Worm (Caenorhabditis elegans) whole organism, L1 larva: ENCODE data around the gene F42A6.1.

Experiments used
- F16B12.6 ChIP-seq: fragments of 150-350 bp; optimal IDR thresholded peaks from 2 replicates; lab custom pipeline; 2014; ENCODE audit warnings: missing biosample characterization, missing genetic modification characterization
- snpc-4 ChIP-seq: fragments of 150-350 bp; optimal IDR thresholded peaks from 2 replicates; lab custom pipeline; 2014; ENCODE audit warnings: missing biosample characterization, missing genetic modification characterization

DNA sequence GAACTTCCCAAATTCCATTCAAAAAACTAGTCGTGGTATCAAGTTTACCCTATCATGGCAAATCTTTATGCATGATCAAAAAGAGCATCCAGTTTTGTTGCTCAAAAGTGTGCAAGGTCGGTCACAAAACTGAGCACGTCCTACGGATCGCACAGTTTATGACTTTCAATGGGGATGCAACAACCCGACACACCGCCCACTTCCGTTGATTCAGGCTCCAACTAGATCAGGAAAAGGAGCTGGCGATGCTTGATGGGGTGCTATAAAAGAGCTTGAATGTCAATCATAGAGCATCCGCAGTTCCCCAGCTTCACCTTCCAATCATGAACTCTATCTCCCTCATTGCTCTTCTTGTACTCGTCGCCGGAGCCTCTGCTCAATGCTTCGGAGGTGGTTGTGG, 49.3 kb upstream of the F42A6.1 start, which contains the start of gene W08E12.2:
- TF ChIP-seq snpc-4, result no peak
- TF ChIP-seq F16B12.6 (tag; lab: Kevin White, UChicago), result no peak
